Worm (Caenorhabditis elegans) whole organism, young adult: Measurements from ENCODE around the gene pelo-1.

ENCODE experiments used
- B0035.1 ChIP-seq: sonication (generic microtip); optimal IDR thresholded peaks from 2 replicates; lab custom pipeline; 2016; ENCODE audit warnings: missing genetic modification characterization, mild to moderate bottlenecking, missing compliant biosample characterization, missing genotype, missing genetic modification reagents
- C06A6.2 ChIP-seq: fragments of 200-800 bp; sonication (Bioruptor generic); conservative IDR thresholded peaks from 2 replicates; pipeline ENCODE4 v1.3.6; 2022; ENCODE audit warnings: missing genetic modification characterization, missing compliant biosample characterization
- F23B12.7 ChIP-seq: sonication (generic microtip); optimal IDR thresholded peaks from 2 replicates; lab custom pipeline; 2017; ENCODE audit warnings: missing genetic modification characterization, mild to moderate bottlenecking, missing compliant biosample characterization, antibody characterized with exemption, moderate library complexity; ENCODE audit not compliant: insufficient read depth
- T07F8.4 ChIP-seq: sonication (generic microtip); optimal IDR thresholded peaks from 2 replicates; lab custom pipeline; 2016; ENCODE audit warnings: mild to moderate bottlenecking, missing genetic modification characterization, moderate library complexity, missing compliant biosample characterization
- Y67H2A.10 ChIP-seq: fragments of 200-800 bp; sonication (Bioruptor generic); conservative IDR thresholded peaks from 2 replicates; pipeline ENCODE4 v1.3.6; 2022; ENCODE audit warnings: missing genetic modification reagents, missing genetic modification characterization, missing compliant biosample characterization
- aptf-2 ChIP-seq: fragments of 200-800 bp; sonication (Bioruptor generic); conservative IDR thresholded peaks from 2 replicates; pipeline ENCODE4 v1.3.6; 2022; ENCODE audit warnings: missing genetic modification reagents, missing genetic modification characterization, missing compliant biosample characterization
- atf-7 ChIP-seq: sonication (generic microtip); optimal IDR thresholded peaks from 2 replicates; lab custom pipeline; 2017; ENCODE audit warnings: mild to moderate bottlenecking, missing genetic modification characterization, missing compliant biosample characterization
- bed-2 ChIP-seq: fragments of 200-800 bp; sonication (Bioruptor generic); IDR thresholded peaks from 2 replicates; pipeline ENCODE4 v1.3.6; 2022; ENCODE audit warnings: missing genetic modification reagents, missing genetic modification characterization, missing compliant biosample characterization
- cebp-1 ChIP-seq, 2 experiments: fragments of 200-800 bp in 1 of 2; sonication (Bioruptor generic) in 1 of 2; sonication (generic microtip) in 1 of 2; IDR thresholded peaks in 1 of 2; optimal IDR thresholded peaks in 1 of 2; 2 replicates each; pipeline versions ENCODE4 v1.3.6 to Lab custom; 2017 to 2022; ENCODE audit warnings: missing compliant biosample characterization in 2 of 2, missing genetic modification characterization in 2 of 2, mild to moderate bottlenecking in 1 of 2, missing genetic modification reagents in 1 of 2, moderate library complexity in 1 of 2
- cebp-2 ChIP-seq: fragments of 200-800 bp; sonication (Bioruptor generic); IDR thresholded peaks from 2 replicates; pipeline ENCODE4 v1.3.6; 2022; ENCODE audit warnings: missing genetic modification characterization, missing compliant biosample characterization
- ceh-100 ChIP-seq: fragments of 200-800 bp; sonication (Bioruptor generic); IDR thresholded peaks from 2 replicates; pipeline ENCODE4 v1.3.6; 2022; ENCODE audit warnings: missing genetic modification reagents, missing genetic modification characterization, missing compliant biosample characterization
- die-1 ChIP-seq: sonication (generic microtip); optimal IDR thresholded peaks from 2 replicates; lab custom pipeline; 2016; ENCODE audit warnings: missing genotype, mild to moderate bottlenecking, missing genetic modification characterization, missing compliant biosample characterization
- egl-18 ChIP-seq: fragments of 200-800 bp; sonication (Bioruptor generic); IDR thresholded peaks from 2 replicates; pipeline ENCODE4 v1.3.6; 2022; ENCODE audit warnings: missing genetic modification reagents, missing genetic modification characterization, missing compliant biosample characterization
- egl-44 ChIP-seq: fragments of 200-800 bp; sonication (Bioruptor generic); IDR thresholded peaks from 2 replicates; pipeline ENCODE4 v1.3.6; 2022; ENCODE audit warnings: missing genetic modification reagents, missing genetic modification characterization, missing compliant biosample characterization
- fkh-3 ChIP-seq: sonication (generic microtip); optimal IDR thresholded peaks from 2 replicates; lab custom pipeline; 2016; ENCODE audit warnings: mild to moderate bottlenecking, missing genetic modification characterization, missing compliant biosample characterization
- gei-17 ChIP-seq: fragments of 200-800 bp; sonication (Bioruptor generic); optimal IDR thresholded peaks from 2 replicates; lab custom pipeline; 2018; ENCODE audit warnings: mild to moderate bottlenecking, missing genetic modification characterization, missing compliant biosample characterization
- him-1 ChIP-seq: sonication (generic microtip); optimal IDR thresholded peaks from 2 replicates; lab custom pipeline; 2016; ENCODE audit warnings: missing genotype, missing genetic modification reagents, missing genetic modification characterization, missing compliant biosample characterization
- hrde-1 ChIP-seq: sonication (generic microtip); optimal IDR thresholded peaks from 2 replicates; lab custom pipeline; 2016; ENCODE audit warnings: missing genetic modification characterization, mild to moderate bottlenecking, missing compliant biosample characterization, moderate library complexity, missing genotype, missing genetic modification reagents, borderline replicate concordance
- hsf-1 ChIP-seq: fragments of 200-800 bp; sonication (Bioruptor generic); IDR thresholded peaks from 2 replicates; pipeline ENCODE4 v1.3.6; 2022; ENCODE audit warnings: missing genetic modification reagents, missing genetic modification characterization, missing compliant biosample characterization
- let-607 ChIP-seq, 2 experiments: fragments of 200-800 bp in 1 of 2; sonication (Bioruptor generic) in 1 of 2; sonication (generic microtip) in 1 of 2; optimal IDR thresholded peaks; 2 replicates each; lab custom pipeline; 2016 to 2018; ENCODE audit warnings: mild to moderate bottlenecking in 2 of 2, missing compliant biosample characterization in 2 of 2, missing genetic modification characterization in 2 of 2, moderate library complexity in 2 of 2, missing genotype in 1 of 2
- lin-26 ChIP-seq: fragments of 200-800 bp; sonication (Bioruptor generic); IDR thresholded peaks from 2 replicates; pipeline ENCODE4 v1.3.6; 2022; ENCODE audit warnings: missing genetic modification reagents, missing genetic modification characterization, missing compliant biosample characterization
- lin-35 ChIP-seq, 3 experiments: fragments of 150-350 bp in 2 of 3; sonication (generic microtip) in 1 of 3; optimal IDR thresholded peaks; 2 replicates each; lab custom pipeline; 2014 to 2018; ENCODE audit warnings: missing biosample characterization in 3 of 3, missing genetic modification characterization in 3 of 3, missing genetic modification reagents in 3 of 3
- lin-40 ChIP-seq: sonication (generic microtip); optimal IDR thresholded peaks from 2 replicates; lab custom pipeline; 2016; ENCODE audit warnings: missing genetic modification characterization, mild to moderate bottlenecking, missing compliant biosample characterization, missing genotype, missing genetic modification reagents
- lir-1 ChIP-seq: fragments of 200-800 bp; sonication (Bioruptor generic); conservative IDR thresholded peaks from 2 replicates; pipeline ENCODE4 v1.3.6; 2022; ENCODE audit warnings: missing genetic modification reagents, missing genetic modification characterization, missing compliant biosample characterization
- madf-10 ChIP-seq: sonication (generic microtip); optimal IDR thresholded peaks from 2 replicates; lab custom pipeline; 2016; ENCODE audit warnings: mild to moderate bottlenecking, missing genetic modification characterization, missing compliant biosample characterization
- madf-6 ChIP-seq: fragments of 200-800 bp; sonication (Bioruptor generic); IDR thresholded peaks from 2 replicates; pipeline ENCODE4 v1.3.6; 2022; ENCODE audit warnings: missing genetic modification reagents, missing genetic modification characterization, missing compliant biosample characterization
- mcd-1 ChIP-seq: fragments of 200-800 bp; sonication (Bioruptor generic); IDR thresholded peaks from 2 replicates; pipeline ENCODE4 v1.3.6; 2022; ENCODE audit warnings: missing genetic modification reagents, missing genetic modification characterization, missing compliant biosample characterization
- nfyb-1 ChIP-seq: fragments of 200-800 bp; sonication (Bioruptor generic); IDR thresholded peaks from 2 replicates; pipeline ENCODE4 v1.3.6; 2022; ENCODE audit warnings: missing genetic modification reagents, missing genetic modification characterization, missing compliant biosample characterization
- nhr-179 ChIP-seq: sonication (generic microtip); optimal IDR thresholded peaks from 2 replicates; lab custom pipeline; 2016; ENCODE audit warnings: mild to moderate bottlenecking, missing genetic modification characterization, missing compliant biosample characterization
- nhr-80 ChIP-seq: sonication (generic microtip); optimal IDR thresholded peaks from 2 replicates; lab custom pipeline; 2016; ENCODE audit warnings: missing genetic modification characterization, missing compliant biosample characterization
- nhr-90 ChIP-seq: sonication (generic microtip); optimal IDR thresholded peaks from 2 replicates; lab custom pipeline; 2016; ENCODE audit warnings: missing genotype, mild to moderate bottlenecking, missing genetic modification characterization, missing compliant biosample characterization
- pbrm-1 ChIP-seq: fragments of 200-800 bp; sonication (Bioruptor generic); IDR thresholded peaks from 2 replicates; pipeline ENCODE4 v1.3.6; 2022; ENCODE audit warnings: missing genetic modification reagents, missing genetic modification characterization, missing compliant biosample characterization
- rcor-1 ChIP-seq: fragments of 200-800 bp; sonication (Bioruptor generic); IDR thresholded peaks from 2 replicates; pipeline ENCODE4 v1.3.6; 2022; ENCODE audit warnings: missing genetic modification reagents, missing genetic modification characterization, missing compliant biosample characterization
- repo-1 ChIP-seq: sonication (generic microtip); optimal IDR thresholded peaks from 2 replicates; lab custom pipeline; 2017; ENCODE audit warnings: mild to moderate bottlenecking, missing genetic modification characterization, missing compliant biosample characterization
- snpc-4 ChIP-seq, 5 experiments: fragments of 150-350 bp in 1 of 5; sonication (generic microtip) in 4 of 5; optimal IDR thresholded peaks; 2 replicates each; lab custom pipeline; 2014 to 2018; ENCODE audit warnings: missing genetic modification characterization in 5 of 5, missing biosample characterization in 3 of 5, antibody characterized with exemption in 2 of 5, mild to moderate bottlenecking in 2 of 5, missing compliant biosample characterization in 2 of 5, missing genotype in 2 of 5, moderate library complexity in 2 of 5, missing genetic modification reagents in 1 of 5
- sptf-2 ChIP-seq: fragments of 200-800 bp; sonication (Bioruptor generic); optimal IDR thresholded peaks from 2 replicates; lab custom pipeline; 2018; ENCODE audit warnings: mild to moderate bottlenecking, missing genetic modification characterization, missing compliant biosample characterization
- tlf-1 ChIP-seq: fragments of 200-800 bp; sonication (Bioruptor generic); optimal IDR thresholded peaks from 2 replicates; lab custom pipeline; 2018; ENCODE audit warnings: mild to moderate bottlenecking, missing genetic modification characterization, missing compliant biosample characterization
- unc-62 ChIP-seq: fragments of 150-350 bp; optimal IDR thresholded peaks from 2 replicates; lab custom pipeline; 2014; ENCODE audit warnings: missing biosample characterization, missing genetic modification reagents, missing genetic modification characterization
- ztf-22 ChIP-seq: fragments of 200-800 bp; sonication (Bioruptor generic); optimal IDR thresholded peaks from 2 replicates; lab custom pipeline; 2018; ENCODE audit warnings: mild to moderate bottlenecking, missing genetic modification characterization, moderate library complexity, missing compliant biosample characterization
- ztf-25 ChIP-seq: fragments of 200-800 bp; sonication (Bioruptor generic); IDR thresholded peaks from 2 replicates; pipeline ENCODE4 v1.3.6; 2022; ENCODE audit warnings: missing genetic modification reagents, missing genetic modification characterization, missing compliant biosample characterization
- ztf-26 ChIP-seq: sonication (generic microtip); optimal IDR thresholded peaks from 2 replicates; lab custom pipeline; 2017; ENCODE audit warnings: missing genetic modification characterization, missing compliant biosample characterization
- ztf-3 ChIP-seq: fragments of 200-800 bp; sonication (Bioruptor generic); optimal IDR thresholded peaks from 2 replicates; lab custom pipeline; 2018; ENCODE audit warnings: mild to moderate bottlenecking, missing genetic modification characterization, missing compliant biosample characterization

pelo-1 gene

DNA sequence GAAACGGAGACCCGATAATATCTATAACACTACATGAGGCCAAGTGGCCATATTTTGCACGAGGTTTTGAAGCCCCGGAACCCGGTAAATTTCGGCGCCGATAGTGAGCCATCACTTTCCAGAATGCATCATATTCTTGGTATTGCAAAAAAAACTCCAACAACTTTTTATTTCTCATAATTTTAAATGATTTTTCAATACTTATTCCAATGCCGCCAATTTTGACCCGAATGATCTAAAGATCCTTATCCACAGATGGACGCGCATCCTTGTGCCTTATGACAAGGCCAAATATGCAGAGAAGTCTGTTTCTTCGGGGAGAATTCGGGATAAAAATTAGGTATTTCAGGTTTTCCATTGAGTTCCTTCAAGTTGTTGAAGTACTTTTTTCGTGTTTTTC, 37.2 kb upstream of the pelo-1 start:
- TF ChIP-seq ztf-22 (GFP tag; lab: Kevin White, UChicago) (no peak), snpc-4 (GFP tag; optimal IDR thresholded peaks at IDR 0.05; lab: Kevin White, UChicago) (no peak), snpc-4 (tag; optimal IDR thresholded peaks at IDR 0.05; lab: Kevin White, UChicago) (no peak), T07F8.4 (no peak), egl-18 (GFP tag; lab: Robert Waterston, UW) (no peak), Y67H2A.10 (no peak), unc-62 (GFP tag; lab: Kevin White, UChicago) (no peak), hrde-1 (tag; lab: Kevin White, UChicago) (no peak)

DNA sequence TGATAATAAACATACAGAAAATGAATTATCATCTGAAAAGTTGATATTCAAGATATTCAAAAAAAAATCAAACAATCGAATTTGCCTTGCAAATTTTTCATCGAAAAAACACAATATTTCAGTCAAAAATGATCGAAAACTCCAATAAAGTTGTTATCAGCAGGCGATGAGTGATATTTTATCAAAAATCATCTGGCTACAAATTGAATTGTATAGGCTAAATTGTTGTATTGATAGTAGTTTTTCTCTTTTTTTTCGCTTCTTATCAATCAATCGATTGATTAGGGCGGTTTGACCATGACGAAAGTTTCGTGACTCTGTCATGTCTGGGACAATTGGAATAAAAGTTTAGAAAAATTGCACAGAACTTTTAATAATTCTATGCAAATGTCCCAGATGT, 36.1 kb upstream of the pelo-1 start:
- TF ChIP-seq cebp-1 (GFP tag; IDR thresholded peaks at IDR 0.05; lab: Robert Waterston, UW) (no peak), cebp-1 (tag; optimal IDR thresholded peaks at IDR 0.05; lab: Kevin White, UChicago) (peak; percentile 18), bed-2 (GFP tag; lab: Robert Waterston, UW) (no peak), nhr-80 (tag; lab: Kevin White, UChicago) (peak; percentile 78)
- TF ChIP-seq, all 124 proteins: peak for 2

DNA sequence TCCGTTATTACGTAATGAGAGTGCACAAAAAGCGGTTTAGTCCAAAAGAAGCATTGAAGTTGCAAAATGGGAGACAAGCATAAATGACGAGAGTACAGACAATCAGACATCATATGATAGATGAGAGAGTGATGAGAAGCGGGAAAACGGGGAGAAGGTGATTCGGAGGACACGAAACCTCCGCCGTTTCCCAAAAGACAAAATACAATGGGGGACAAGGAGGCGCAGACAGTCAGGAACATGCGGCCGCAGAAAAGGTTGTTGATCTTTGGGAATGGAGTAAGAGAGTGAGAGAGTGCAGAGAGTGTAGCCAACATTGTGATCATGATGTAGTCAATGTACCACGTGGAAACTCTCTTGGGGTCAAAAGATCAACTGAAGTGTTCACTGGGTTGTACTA, 33.6 kb upstream of the pelo-1 start:
- TF ChIP-seq cebp-2 (GFP tag; lab: Robert Waterston, UW) (no peak), unc-62 (GFP tag; lab: Kevin White, UChicago) (peak; percentile 50), F23B12.7 (peak; percentile 33), lin-40 (tag; lab: Kevin White, UChicago) (peak; percentile 93), lin-35 (GFP tag; optimal IDR thresholded peaks at IDR 0.05; lab: Kevin White, UChicago) (peak in 1 of 3 experiments; percentile 46), egl-44 (GFP tag; lab: Robert Waterston, UW) (peak; percentile 72; the same call in 1 of the 2 replicates), rcor-1 (GFP tag; lab: Robert Waterston, UW) (peak; percentile 53), tlf-1 (GFP tag; lab: Kevin White, UChicago) (peak; percentile 56), ztf-3 (GFP tag; lab: Kevin White, UChicago) (peak; percentile 52), let-607 (tag; optimal IDR thresholded peaks at IDR 0.05; lab: Kevin White, UChicago) (peak; percentile 72), ztf-26 (peak; percentile 87), aptf-2 (peak; percentile 93), snpc-4 (GFP tag; optimal IDR thresholded peaks at IDR 0.05; lab: Kevin White, UChicago) (no peak), snpc-4 (tag; optimal IDR thresholded peaks at IDR 0.05; lab: Kevin White, UChicago) (peak; percentile 28 to 66 (median 50)), nfyb-1 (GFP tag; lab: Robert Waterston, UW) (peak; percentile 86), ceh-100 (no peak), him-1 (tag; lab: Kevin White, UChicago) (no peak), lin-26 (GFP tag; lab: Robert Waterston, UW) (peak; percentile 57; the same call in 1 of the 2 replicates), ztf-25 (GFP tag; lab: Robert Waterston, UW) (no peak), repo-1 (tag; lab: Kevin White, UChicago) (no peak), cebp-1 (GFP tag; IDR thresholded peaks at IDR 0.05; lab: Robert Waterston, UW) (peak; percentile 51; the same call in 1 of the 2 replicates), cebp-1 (tag; optimal IDR thresholded peaks at IDR 0.05; lab: Kevin White, UChicago) (peak; percentile 92), ztf-22 (GFP tag; lab: Kevin White, UChicago) (peak; percentile 86), atf-7 (tag; lab: Kevin White, UChicago) (peak; percentile 91), fkh-3 (tag; lab: Kevin White, UChicago) (no peak), sptf-2 (GFP tag; lab: Kevin White, UChicago) (no peak), gei-17 (GFP tag; lab: Kevin White, UChicago) (peak; percentile 38), nhr-90 (tag; lab: Kevin White, UChicago) (peak; percentile 32), mcd-1 (peak; percentile 74), T07F8.4 (no peak), B0035.1 (tag; lab: Kevin White, UChicago) (peak; percentile 52), hsf-1 (GFP tag; lab: Robert Waterston, UW) (no peak), madf-6 (GFP tag; lab: Robert Waterston, UW) (peak; percentile 42; the same call in 1 of the 2 replicates), die-1 (tag; lab: Kevin White, UChicago) (peak; percentile 71), C06A6.2 (GFP tag; lab: Robert Waterston, UW) (peak; percentile 86), madf-10 (tag; lab: Kevin White, UChicago) (peak; percentile 79), lir-1 (GFP tag; lab: Robert Waterston, UW) (no peak; the same call in 1 of the 2 replicates), nhr-179 (no peak), pbrm-1 (GFP tag; lab: Robert Waterston, UW) (peak; percentile 71; the same call in 1 of the 2 replicates)
